Worm (Caenorhabditis elegans) whole organism, L1 larva: Measurements from ENCODE around the gene C03B1.3.

Experiments
- C34B4.2 ChIP-seq: sonication (generic microtip); optimal IDR thresholded peaks from 2 replicates; lab custom pipeline; 2017; ENCODE audit warnings: mild to moderate bottlenecking, missing genetic modification characterization, missing compliant biosample characterization
- F16B12.6 ChIP-seq: fragments of 150-350 bp; optimal IDR thresholded peaks from 2 replicates; lab custom pipeline; 2014; ENCODE audit warnings: missing biosample characterization, missing genetic modification characterization
- aly-2 ChIP-seq: fragments of 150-350 bp; optimal IDR thresholded peaks from 2 replicates; lab custom pipeline; 2014; ENCODE audit warnings: missing biosample characterization, missing genetic modification characterization
- egl-27 ChIP-seq, 2 experiments: fragments of 150-350 bp in 1 of 2; sonication (generic microtip); optimal IDR thresholded peaks; 3 replicates each; lab custom pipeline; 2017 to 2018; ENCODE audit warnings: missing biosample characterization in 2 of 2, missing genetic modification characterization in 2 of 2, missing genetic modification reagents in 2 of 2
- elt-2 ChIP-seq: sonication (generic microtip); optimal IDR thresholded peaks from 2 replicates; lab custom pipeline; 2016; ENCODE audit warnings: missing genetic modification characterization, mild to moderate bottlenecking, inconsistent platforms, missing compliant biosample characterization, missing genetic modification reagents
- lir-3 ChIP-seq: sonication (generic microtip); optimal IDR thresholded peaks from 2 replicates; lab custom pipeline; 2016; ENCODE audit warnings: mild to moderate bottlenecking, missing genetic modification characterization, moderate library complexity, missing compliant biosample characterization; ENCODE audit not compliant: poor library complexity
- nhr-76 ChIP-seq: sonication (generic microtip); optimal IDR thresholded peaks from 2 replicates; lab custom pipeline; 2017; ENCODE audit warnings: missing biosample characterization, missing genetic modification characterization
- pag-3 ChIP-seq: sonication (generic microtip); optimal IDR thresholded peaks from 2 replicates; lab custom pipeline; 2017; ENCODE audit warnings: missing genetic modification characterization, mild to moderate bottlenecking, missing compliant biosample characterization, antibody characterized with exemption, borderline replicate concordance; ENCODE audit not compliant: insufficient read depth
- snpc-4 ChIP-seq: fragments of 150-350 bp; optimal IDR thresholded peaks from 2 replicates; lab custom pipeline; 2014; ENCODE audit warnings: missing biosample characterization, missing genetic modification characterization
- snu-23 ChIP-seq: sonication (generic microtip); optimal IDR thresholded peaks from 2 replicates; lab custom pipeline; 2016; ENCODE audit warnings: missing genetic modification characterization, missing compliant biosample characterization
- zag-1 ChIP-seq: fragments of 150-350 bp; optimal IDR thresholded peaks from 2 replicates; lab custom pipeline; 2014; ENCODE audit warnings: missing biosample characterization, missing genetic modification characterization
- ztf-11 ChIP-seq, 2 experiments: sonication (generic microtip); optimal IDR thresholded peaks; 2 replicates each; lab custom pipeline; 2016 to 2017; ENCODE audit warnings: missing genetic modification characterization in 2 of 2, missing biosample characterization in 1 of 2, missing compliant biosample characterization in 1 of 2
- ztf-4 ChIP-seq: fragments of 150-350 bp; optimal IDR thresholded peaks from 2 replicates; lab custom pipeline; 2014; ENCODE audit warnings: missing biosample characterization, missing genetic modification characterization

ce11 chrX:6323129-6323528 lies 42.7 kb upstream of the C03B1.3 start, which contains the start of gene col-167:
- TF ChIP-seq aly-2 (tag; lab: Kevin White, UChicago) = no peak
- TF ChIP-seq F16B12.6 = no peak
- no peak for TF ChIP-seq elt-2 (tag; lab: Kevin White, UChicago)
- TF ChIP-seq ztf-4 (tag; lab: Kevin White, UChicago) = no peak
- peak; percentile 11 for TF ChIP-seq snu-23 (GFP tag; lab: Kevin White, UChicago)
- TF ChIP-seq snpc-4 (tag; lab: Kevin White, UChicago) = no peak
- TF ChIP-seq nhr-76 (tag; lab: Kevin White, UChicago) = no peak
- TF ChIP-seq zag-1 (tag; lab: Kevin White, UChicago) = no peak
- no peak for TF ChIP-seq pag-3 (tag; lab: Kevin White, UChicago)
- no peak for TF ChIP-seq C34B4.2
- no peak for TF ChIP-seq lir-3
- no peak for TF ChIP-seq ztf-11 (tag; optimal IDR thresholded peaks at IDR 0.05; lab: Kevin White, UChicago)
- no peak for TF ChIP-seq egl-27 (tag; optimal IDR thresholded peaks at IDR 0.05; lab: Kevin White, UChicago)
